Fruit fly (Drosophila melanogaster) whole organism, embryonic: ENCODE results near the gene CG7120.

Source experiments
- Antp ChIP-seq: fragments of 200-800 bp; sonication (Bioruptor generic); optimal IDR thresholded peaks from 3 replicates; lab custom pipeline; 2016; ENCODE audit warnings: missing biosample characterization, missing genetic modification characterization
- Atf3 ChIP-seq: fragments of 200-800 bp; sonication (Bioruptor generic); optimal IDR thresholded peaks from 3 replicates; lab custom pipeline; 2016; ENCODE audit warnings: missing biosample characterization, missing genetic modification characterization
- Bdp1 ChIP-seq: fragments of 200-800 bp; sonication (Bioruptor generic); optimal IDR thresholded peaks from 3 replicates; lab custom pipeline; 2016; ENCODE audit warnings: missing biosample characterization, missing genetic modification characterization
- Bgb ChIP-seq: fragments of 200-800 bp; sonication (Bioruptor generic); IDR thresholded peaks from 2 replicates; pipeline ENCODE4 v1.3.6; 2022; ENCODE audit warnings: missing biosample characterization, missing genetic modification characterization; ENCODE audit not compliant: partially characterized antibody
- BtbVII ChIP-seq: fragments of 200-800 bp; sonication (Bioruptor generic); optimal IDR thresholded peaks from 3 replicates; lab custom pipeline; 2017; ENCODE audit warnings: missing biosample characterization, mild to moderate bottlenecking, missing genetic modification characterization
- CG10565 ChIP-seq: fragments of 200-800 bp; sonication (Bioruptor generic); optimal IDR thresholded peaks from 3 replicates; lab custom pipeline; 2016; ENCODE audit warnings: missing biosample characterization, mild to moderate bottlenecking, missing genetic modification characterization
- CG11456 ChIP-seq: fragments of 200-800 bp; sonication (Bioruptor generic); IDR thresholded peaks from 3 replicates; pipeline ENCODE4 v1.3.6; 2022; ENCODE audit warnings: missing biosample characterization, missing genetic modification characterization
- CG16779 ChIP-seq: fragments of 200-800 bp; sonication (Bioruptor generic); IDR thresholded peaks from 2 replicates; pipeline ENCODE4 v1.3.6; 2022; ENCODE audit warnings: missing biosample characterization, missing genetic modification characterization
- CG17359 ChIP-seq: fragments of 200-800 bp; sonication (Bioruptor generic); optimal IDR thresholded peaks from 3 replicates; lab custom pipeline; 2018; ENCODE audit warnings: missing biosample characterization, mild to moderate bottlenecking, missing genetic modification characterization, moderate library complexity
- CG18619 ChIP-seq: fragments of 200-800 bp; sonication (Bioruptor generic); optimal IDR thresholded peaks from 3 replicates; lab custom pipeline; 2017; ENCODE audit warnings: missing biosample characterization, mild to moderate bottlenecking, missing genetic modification characterization
- CG2129 ChIP-seq: fragments of 200-800 bp; sonication (Bioruptor generic); IDR thresholded peaks from 2 replicates; pipeline ENCODE4 v1.3.6; 2022; ENCODE audit warnings: missing biosample characterization, missing genetic modification characterization; ENCODE audit not compliant: partially characterized antibody
- CG2875 ChIP-seq: fragments of 200-800 bp; sonication (Bioruptor generic); optimal IDR thresholded peaks from 2 replicates; lab custom pipeline; 2017; ENCODE audit warnings: missing biosample characterization, mild to moderate bottlenecking, missing genetic modification characterization, missing genetic modification reagents
- CG3065 ChIP-seq: fragments of 200-800 bp; sonication (Bioruptor generic); optimal IDR thresholded peaks from 2 replicates; lab custom pipeline; 2016; ENCODE audit warnings: missing biosample characterization, missing genetic modification characterization
- CG31224 ChIP-seq: fragments of 200-800 bp; sonication (Bioruptor generic); IDR thresholded peaks from 2 replicates; pipeline ENCODE4 v1.3.6; 2022; ENCODE audit warnings: missing biosample characterization, missing genetic modification characterization
- CG31388 ChIP-seq: fragments of 200-800 bp; sonication (Bioruptor generic); optimal IDR thresholded peaks from 2 replicates; lab custom pipeline; 2016; ENCODE audit warnings: missing biosample characterization, missing genetic modification characterization
- CG33213 ChIP-seq: fragments of 200-800 bp; sonication (Bioruptor generic); optimal IDR thresholded peaks from 3 replicates; lab custom pipeline; 2016; ENCODE audit warnings: missing biosample characterization, missing genetic modification characterization
- CG4707 ChIP-seq: fragments of 200-800 bp; sonication (Bioruptor generic); optimal IDR thresholded peaks from 2 replicates; lab custom pipeline; 2018; ENCODE audit warnings: missing biosample characterization, mild to moderate bottlenecking, missing genetic modification characterization, moderate library complexity
- CG6813 ChIP-seq: fragments of 200-800 bp; sonication (Bioruptor generic); optimal IDR thresholded peaks from 2 replicates; lab custom pipeline; 2017; ENCODE audit warnings: missing biosample characterization, missing genetic modification characterization, mild to moderate bottlenecking, moderate library complexity, missing genetic modification reagents
- CG8281 ChIP-seq: fragments of 200-800 bp; sonication (Bioruptor generic); optimal IDR thresholded peaks from 2 replicates; lab custom pipeline; 2018; ENCODE audit warnings: missing biosample characterization, mild to moderate bottlenecking, missing genetic modification characterization, moderate library complexity
- Dll ChIP-seq: fragments of 200-800 bp; sonication (Bioruptor generic); IDR thresholded peaks from 4 replicates; pipeline ENCODE4 v1.3.6; 2022; ENCODE audit warnings: missing biosample characterization, missing genetic modification characterization; ENCODE audit not compliant: partially characterized antibody
- Ets65A ChIP-seq: fragments of 200-800 bp; sonication (Bioruptor generic); peaks from one replicate; lab custom pipeline; 2016; ENCODE audit warnings: missing biosample characterization, missing genetic modification characterization
- Fer2 ChIP-seq: fragments of 200-800 bp; sonication (Bioruptor generic); optimal IDR thresholded peaks from 2 replicates; lab custom pipeline; 2018; ENCODE audit warnings: missing biosample characterization, mild to moderate bottlenecking, missing genetic modification characterization, moderate library complexity
- Gsc ChIP-seq: fragments of 200-800 bp; sonication (Bioruptor generic); IDR thresholded peaks from 2 replicates; pipeline ENCODE4 v1.3.6; 2022; ENCODE audit warnings: missing biosample characterization, missing genetic modification characterization
- Hr3 ChIP-seq: fragments of 200-800 bp; sonication (Bioruptor generic); optimal IDR thresholded peaks from 3 replicates; lab custom pipeline; 2016; ENCODE audit warnings: missing biosample characterization, missing genetic modification characterization
- Jarid2 ChIP-seq: fragments of 200-800 bp; sonication (Bioruptor generic); optimal IDR thresholded peaks from 3 replicates; lab custom pipeline; 2017; ENCODE audit warnings: mild to moderate bottlenecking, missing biosample characterization, missing genetic modification reagents, missing genetic modification characterization
- Max ChIP-seq: fragments of 200-800 bp; sonication (Bioruptor generic); optimal IDR thresholded peaks from 2 replicates; lab custom pipeline; 2016; ENCODE audit warnings: missing biosample characterization, mild to moderate bottlenecking, missing genetic modification characterization
- Med ChIP-seq: fragments of 200-800 bp; sonication (Bioruptor generic); peaks from one replicate; lab custom pipeline; 2016; ENCODE audit warnings: missing biosample characterization, missing genetic modification characterization, mild to moderate bottlenecking, inconsistent platforms, moderate library complexity
- NC2α ChIP-seq: fragments of 200-800 bp; sonication (Bioruptor generic); optimal IDR thresholded peaks from 2 replicates; lab custom pipeline; 2016; ENCODE audit warnings: missing biosample characterization, missing genetic modification characterization
- NK7.1 ChIP-seq: fragments of 200-800 bp; sonication (Bioruptor generic); optimal IDR thresholded peaks from 3 replicates; lab custom pipeline; 2016; ENCODE audit warnings: missing biosample characterization, missing genetic modification characterization
- NfI ChIP-seq: fragments of 200-800 bp; sonication (Bioruptor generic); optimal IDR thresholded peaks from 3 replicates; lab custom pipeline; 2018; ENCODE audit warnings: missing biosample characterization, mild to moderate bottlenecking, missing genetic modification characterization, moderate library complexity
- Opbp ChIP-seq: fragments of 200-800 bp; sonication (Bioruptor generic); IDR thresholded peaks from 3 replicates; pipeline ENCODE4 v1.3.6; 2022; ENCODE audit warnings: missing biosample characterization, missing genetic modification characterization; ENCODE audit not compliant: partially characterized antibody
- Rfx ChIP-seq: fragments of 200-800 bp; sonication (Bioruptor generic); IDR thresholded peaks from 2 replicates; pipeline ENCODE4 v1.3.6; 2022; ENCODE audit warnings: missing biosample characterization, missing genetic modification characterization
- Rx ChIP-seq: fragments of 200-800 bp; sonication (Bioruptor generic); IDR thresholded peaks from 2 replicates; pipeline ENCODE4 v1.3.6; 2022; ENCODE audit warnings: missing biosample characterization, missing genetic modification characterization
- Taf1 ChIP-seq: fragments of 200-800 bp; sonication (Bioruptor generic); IDR thresholded peaks from 2 replicates; pipeline ENCODE4 v1.3.6; 2022; ENCODE audit warnings: missing biosample characterization, missing genetic modification characterization
- abd-A ChIP-seq: fragments of 200-800 bp; sonication (Bioruptor generic); optimal IDR thresholded peaks from 3 replicates; lab custom pipeline; 2019; ENCODE audit warnings: missing biosample characterization, mild to moderate bottlenecking, missing genetic modification characterization, moderate library complexity
- amos ChIP-seq: fragments of 200-800 bp; sonication (Bioruptor generic); IDR thresholded peaks from 2 replicates; pipeline ENCODE4 v1.3.6; 2022; ENCODE audit warnings: missing biosample characterization, missing genetic modification characterization; ENCODE audit not compliant: partially characterized antibody
- ase ChIP-seq: fragments of 200-800 bp; sonication (Bioruptor generic); IDR thresholded peaks from 3 replicates; pipeline ENCODE4 v1.3.6; 2022; ENCODE audit warnings: missing biosample characterization, missing genetic modification characterization
- ash1 ChIP-seq: fragments of 200-800 bp; sonication (Bioruptor generic); optimal IDR thresholded peaks from 2 replicates; lab custom pipeline; 2018; ENCODE audit warnings: missing biosample characterization, mild to moderate bottlenecking, missing genetic modification characterization
- az2 ChIP-seq: fragments of 200-800 bp; sonication (Bioruptor generic); optimal IDR thresholded peaks from 3 replicates; lab custom pipeline; 2016; ENCODE audit warnings: missing biosample characterization, missing genetic modification characterization
- bbx ChIP-seq: fragments of 200-800 bp; sonication (Bioruptor generic); IDR thresholded peaks from 2 replicates; pipeline ENCODE4 v1.3.6; 2022; ENCODE audit warnings: missing biosample characterization, missing genetic modification characterization; ENCODE audit not compliant: partially characterized antibody
- ci ChIP-seq: fragments of 200-800 bp; sonication (Bioruptor generic); IDR thresholded peaks from 3 replicates; pipeline ENCODE4 v1.3.6; 2022; ENCODE audit warnings: missing biosample characterization, missing genetic modification characterization
- crol ChIP-seq: fragments of 200-800 bp; sonication (Bioruptor generic); IDR thresholded peaks from 2 replicates; pipeline ENCODE4 v1.3.6; 2022; ENCODE audit warnings: missing biosample characterization, missing genetic modification characterization
- dysf ChIP-seq: fragments of 200-800 bp; sonication (Bioruptor generic); IDR thresholded peaks from 3 replicates; pipeline ENCODE4 v1.3.6; 2022; ENCODE audit warnings: missing biosample characterization, missing genetic modification characterization
- ewg ChIP-seq: fragments of 200-800 bp; sonication (Bioruptor generic); optimal IDR thresholded peaks from 3 replicates; lab custom pipeline; 2017; ENCODE audit warnings: mild to moderate bottlenecking, missing biosample characterization, missing genetic modification reagents, missing genetic modification characterization
- lilli ChIP-seq: fragments of 200-800 bp; sonication (Bioruptor generic); optimal IDR thresholded peaks from 3 replicates; lab custom pipeline; 2016; ENCODE audit warnings: missing biosample characterization, missing genetic modification characterization
- nerfin-2 ChIP-seq: fragments of 200-800 bp; sonication (Bioruptor generic); IDR thresholded peaks from 2 replicates; pipeline ENCODE4 v1.3.6; 2022; ENCODE audit warnings: missing biosample characterization, missing genetic modification characterization; ENCODE audit not compliant: partially characterized antibody
- otp ChIP-seq: fragments of 200-800 bp; sonication (Bioruptor generic); IDR thresholded peaks from 3 replicates; pipeline ENCODE4, ENCODE4 v1.3.6; 2022; ENCODE audit warnings: missing biosample characterization, missing genetic modification characterization
- pb ChIP-seq: fragments of 200-800 bp; sonication (Bioruptor generic); optimal IDR thresholded peaks from 3 replicates; lab custom pipeline; 2016; ENCODE audit warnings: missing biosample characterization, missing genetic modification characterization
- slbo ChIP-seq: fragments of 200-800 bp; sonication (Bioruptor generic); IDR thresholded peaks from 2 replicates; pipeline ENCODE4 v1.3.6; 2022; ENCODE audit warnings: missing biosample characterization, missing genetic modification characterization

CG7120 gene

dm6 chr3L:8411439-8411897, 15.7 kb downstream of the CG7120 start, which contains the start of gene Exo70 (continued):
- TF ChIP-seq amos (GFP tag; lab: Robert Waterston, UW) (no peak), Opbp (GFP tag; lab: Robert Waterston, UW) (no peak; the same call in 2 of the 3 replicates), ase (no peak), nerfin-2 (GFP tag; lab: Robert Waterston, UW) (no peak), Gsc (GFP tag; lab: Robert Waterston, UW) (no peak), Med (GFP tag; lab: Kevin White, UChicago) (peak; percentile 61), CG18619 (GFP tag; lab: Kevin White, UChicago) (no peak), CG2129 (GFP tag; lab: Robert Waterston, UW) (no peak), Rfx (GFP tag; lab: Robert Waterston, UW) (peak; percentile 64), CG8281 (tag; lab: Kevin White, UChicago) (peak; percentile 42), ci (GFP tag; lab: Robert Waterston, UW) (no peak), Hr3 (no peak), Dll (GFP tag; lab: Robert Waterston, UW) (no peak), otp (GFP tag; lab: Robert Waterston, UW) (no peak), Bdp1 (no peak), CG2875 (GFP tag; lab: Kevin White, UChicago) (no peak), CG17359 (tag; lab: Kevin White, UChicago) (peak; percentile 63), slbo (no peak), NfI (GFP tag; lab: Kevin White, UChicago) (no peak), ewg (no peak), ash1 (no peak), az2 (GFP tag; lab: Kevin White, UChicago) (no peak), CG10565 (GFP tag; lab: Kevin White, UChicago) (no peak), CG31388 (GFP tag; lab: Kevin White, UChicago) (no peak), CG4707 (GFP tag; lab: Kevin White, UChicago) (no peak)

DNA sequence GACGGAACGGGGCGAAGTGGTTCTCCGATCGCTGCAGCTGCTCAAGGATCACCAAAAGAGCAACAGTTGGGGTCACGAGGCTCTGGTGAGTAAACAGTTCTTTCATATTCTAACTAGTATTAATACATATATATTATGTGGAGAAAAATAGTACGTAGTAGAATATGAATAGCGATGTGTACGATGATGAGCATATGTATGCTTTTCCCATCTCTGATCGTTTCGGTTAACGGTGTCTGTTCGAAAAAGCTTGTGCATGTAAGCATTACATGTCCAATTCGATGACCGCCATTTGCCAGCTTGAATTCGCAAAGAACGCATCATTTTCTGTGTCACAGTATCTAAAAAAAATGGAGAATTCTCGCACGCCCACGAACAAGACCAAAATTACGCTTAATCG, 16.9 kb downstream of the CG7120 start, which contains the start of the genes Oseg1 and mtrm:
Gene Oseg1, minus strand, starts transcription at position 101 of the 400 bp plus-strand sequence.
Gene mtrm, plus strand, starts transcription at position 288 of the 400 bp plus-strand sequence.
- no peak for TF ChIP-seq Max (GFP tag; lab: Kevin White, UChicago)
- no peak for TF ChIP-seq Atf3 (GFP tag; lab: Kevin White, UChicago)
- TF ChIP-seq Ets65A (GFP tag; lab: Kevin White, UChicago) = peak; percentile 30

- no peak for TF ChIP-seq dysf (GFP tag; lab: Robert Waterston, UW)
- no peak for TF ChIP-seq NC2α (GFP tag; lab: Kevin White, UChicago)
- TF ChIP-seq Fer2 (tag; lab: Kevin White, UChicago) = no peak
- no peak for TF ChIP-seq CG33213 (GFP tag; lab: Kevin White, UChicago)
- no peak for TF ChIP-seq Bdp1
- TF ChIP-seq Bgb (GFP tag; lab: Robert Waterston, UW) = no peak
- no peak for TF ChIP-seq abd-A (tag; lab: Kevin White, UChicago)
- no peak for TF ChIP-seq crol (GFP tag; lab: Robert Waterston, UW)
- TF ChIP-seq lilli (GFP tag; lab: Kevin White, UChicago) = no peak
- no peak for TF ChIP-seq CG6813 (GFP tag; lab: Kevin White, UChicago)
- no peak for TF ChIP-seq Taf1 (GFP tag; lab: Robert Waterston, UW)
- no peak for TF ChIP-seq pb (GFP tag; lab: Kevin White, UChicago)
- no peak for TF ChIP-seq CG11456 (GFP tag; lab: Robert Waterston, UW)
- no peak for TF ChIP-seq bbx
- TF ChIP-seq NK7.1 (GFP tag; lab: Kevin White, UChicago) = no peak
- no peak for TF ChIP-seq CG31224
- TF ChIP-seq Antp (GFP tag; lab: Kevin White, UChicago) = peak; percentile 51
- no peak for TF ChIP-seq CG16779 (GFP tag; lab: Robert Waterston, UW)
- TF ChIP-seq Jarid2 = no peak
- TF ChIP-seq Rx (GFP tag; lab: Robert Waterston, UW) = no peak
- TF ChIP-seq Ets65A (GFP tag; lab: Kevin White, UChicago) = peak; percentile 1
- no peak for TF ChIP-seq CG3065 (GFP tag; lab: Kevin White, UChicago)
- no peak for TF ChIP-seq BtbVII (GFP tag; lab: Kevin White, UChicago)
Measured at dm6 chr3L:8418984-8419383, 23.2 kb downstream of the CG7120 start.
